Worm (Caenorhabditis elegans) whole organism, L2 larva: ENCODE measurements around the gene str-135.

Experiments used
- C34F6.9 ChIP-seq: fragments of 150-350 bp; optimal IDR thresholded peaks from 2 replicates; lab custom pipeline; 2014; ENCODE audit warnings: missing biosample characterization, missing genetic modification characterization
- F13H6.1 ChIP-seq: sonication (generic microtip); optimal IDR thresholded peaks from 2 replicates; lab custom pipeline; 2016; ENCODE audit warnings: missing genetic modification characterization, missing compliant biosample characterization
- R02D3.7 ChIP-seq: fragments of 150-350 bp; optimal IDR thresholded peaks from 2 replicates; lab custom pipeline; 2014; ENCODE audit warnings: missing biosample characterization, missing genetic modification characterization
- Y55F3AM.14 ChIP-seq: fragments of 200-800 bp; sonication (Bioruptor generic); optimal IDR thresholded peaks from 2 replicates; lab custom pipeline; 2018; ENCODE audit warnings: mild to moderate bottlenecking, missing genetic modification characterization, missing compliant biosample characterization
- ZK546.5 ChIP-seq: sonication (generic microtip); optimal IDR thresholded peaks from 2 replicates; lab custom pipeline; 2017; ENCODE audit warnings: missing biosample characterization, missing genetic modification characterization
- ama-1 ChIP-seq: fragments of 150-350 bp; optimal IDR thresholded peaks from 2 replicates; lab custom pipeline; 2018; ENCODE audit warnings: inconsistent platforms
- blmp-1 ChIP-seq: sonication (generic microtip); optimal IDR thresholded peaks from 2 replicates; lab custom pipeline; 2017; ENCODE audit warnings: missing genetic modification characterization, mild to moderate bottlenecking, missing compliant biosample characterization, antibody characterized with exemption, moderate library complexity; ENCODE audit not compliant: insufficient read depth
- ceh-16 ChIP-seq: fragments of 150-350 bp; optimal IDR thresholded peaks from 2 replicates; lab custom pipeline; 2014; ENCODE audit warnings: missing biosample characterization, missing genetic modification characterization
- ceh-82 ChIP-seq: fragments of 150-350 bp; optimal IDR thresholded peaks from 2 replicates; lab custom pipeline; 2014; ENCODE audit warnings: missing biosample characterization, missing genetic modification characterization
- dmd-4 ChIP-seq: sonication (generic microtip); optimal IDR thresholded peaks from 2 replicates; lab custom pipeline; 2017; ENCODE audit warnings: missing biosample characterization, missing genetic modification characterization
- egl-27 ChIP-seq: sonication (generic microtip); optimal IDR thresholded peaks from 3 replicates; lab custom pipeline; 2017; ENCODE audit warnings: missing biosample characterization, missing genetic modification reagents, missing genetic modification characterization
- elt-1 ChIP-seq: fragments of 150-350 bp; optimal IDR thresholded peaks from 2 replicates; lab custom pipeline; 2014; ENCODE audit warnings: missing biosample characterization, missing genetic modification characterization
- fos-1 ChIP-seq: fragments of 150-350 bp; optimal IDR thresholded peaks from 2 replicates; lab custom pipeline; 2014; ENCODE audit warnings: missing biosample characterization, missing genetic modification characterization
- lin-11 ChIP-seq: fragments of 150-350 bp; sonication (generic microtip); optimal IDR thresholded peaks from 2 replicates; lab custom pipeline; 2014; ENCODE audit warnings: missing biosample characterization, missing genetic modification characterization, inconsistent platforms, mixed read lengths
- lin-13 ChIP-seq: fragments of 150-350 bp; optimal IDR thresholded peaks from 2 replicates; lab custom pipeline; 2014; ENCODE audit warnings: missing biosample characterization, missing genetic modification reagents, missing genetic modification characterization
- lsy-2 ChIP-seq, 2 experiments: fragments of 150-350 bp in 1 of 2; sonication (generic microtip) in 1 of 2; optimal IDR thresholded peaks; 2 replicates each; lab custom pipeline; 2014 to 2017; ENCODE audit warnings: missing biosample characterization in 2 of 2, missing genetic modification characterization in 2 of 2
- mab-5 ChIP-seq: fragments of 150-350 bp; optimal IDR thresholded peaks from 2 replicates; lab custom pipeline; 2014; ENCODE audit warnings: missing biosample characterization, missing genetic modification characterization
- mbf-1 ChIP-seq: sonication (generic microtip); optimal IDR thresholded peaks from 2 replicates; lab custom pipeline; 2017; ENCODE audit warnings: missing biosample characterization, missing genetic modification characterization
- mdl-1 ChIP-seq, 2 experiments: fragments of 150-350 bp in 1 of 2; sonication (generic microtip) in 1 of 2; optimal IDR thresholded peaks; 2 replicates each; lab custom pipeline; 2017; ENCODE audit warnings: missing biosample characterization in 2 of 2, missing genetic modification characterization in 2 of 2
- nhr-10 ChIP-seq: sonication (generic microtip); optimal IDR thresholded peaks from 2 replicates; lab custom pipeline; 2017; ENCODE audit warnings: missing biosample characterization, missing genetic modification characterization
- nhr-11 ChIP-seq: fragments of 150-350 bp; optimal IDR thresholded peaks from 2 replicates; lab custom pipeline; 2014; ENCODE audit warnings: missing biosample characterization, missing genetic modification characterization
- nhr-129 ChIP-seq: fragments of 150-350 bp; optimal IDR thresholded peaks from 2 replicates; lab custom pipeline; 2014; ENCODE audit warnings: missing biosample characterization, missing genetic modification characterization
- nhr-21 ChIP-seq: fragments of 150-350 bp; optimal IDR thresholded peaks from 2 replicates; lab custom pipeline; 2014; ENCODE audit warnings: missing biosample characterization, missing genetic modification characterization
- nhr-23 ChIP-seq: fragments of 150-350 bp; optimal IDR thresholded peaks from 2 replicates; lab custom pipeline; 2014; ENCODE audit warnings: missing biosample characterization, missing genetic modification reagents, missing genetic modification characterization
- nhr-237 ChIP-seq: fragments of 150-350 bp; optimal IDR thresholded peaks from 2 replicates; lab custom pipeline; 2014; ENCODE audit warnings: missing biosample characterization, missing genetic modification characterization
- nhr-6 ChIP-seq: fragments of 150-350 bp; optimal IDR thresholded peaks from 2 replicates; lab custom pipeline; 2014; ENCODE audit warnings: missing biosample characterization, missing genetic modification characterization
- peb-1 ChIP-seq: fragments of 150-350 bp; optimal IDR thresholded peaks from 2 replicates; lab custom pipeline; 2014; ENCODE audit warnings: missing biosample characterization, missing genetic modification characterization
- skn-1 ChIP-seq: sonication (generic microtip); optimal IDR thresholded peaks from 2 replicates; lab custom pipeline; 2017; ENCODE audit warnings: missing biosample characterization, missing genetic modification characterization
- sma-9 ChIP-seq, 2 experiments: fragments of 150-350 bp in 1 of 2; sonication (generic microtip) in 1 of 2; optimal IDR thresholded peaks; 2 replicates each; lab custom pipeline; 2014 to 2016; ENCODE audit warnings: missing genetic modification characterization in 2 of 2, mild to moderate bottlenecking in 1 of 2, missing biosample characterization in 1 of 2, missing compliant biosample characterization in 1 of 2, missing genetic modification reagents in 1 of 2, moderate library complexity in 1 of 2
- snpc-4 ChIP-seq: fragments of 150-350 bp; optimal IDR thresholded peaks from 2 replicates; lab custom pipeline; 2014; ENCODE audit warnings: missing biosample characterization, missing genetic modification characterization
- unc-55 ChIP-seq: fragments of 150-350 bp; sonication (generic microtip); optimal IDR thresholded peaks from 3 replicates; lab custom pipeline; 2014; ENCODE audit warnings: missing biosample characterization, missing genetic modification reagents, missing genetic modification characterization
- unc-62 ChIP-seq: fragments of 150-350 bp; optimal IDR thresholded peaks from 2 replicates; lab custom pipeline; 2014; ENCODE audit warnings: missing biosample characterization, missing genetic modification reagents, missing genetic modification characterization
- zag-1 ChIP-seq: fragments of 150-350 bp; optimal IDR thresholded peaks from 2 replicates; lab custom pipeline; 2014; ENCODE audit warnings: missing biosample characterization, missing genetic modification characterization
- ztf-1 ChIP-seq: fragments of 200-800 bp; sonication (Bioruptor generic); conservative IDR thresholded peaks from 2 replicates; pipeline ENCODE4 v1.3.6; 2022; ENCODE audit warnings: missing genetic modification characterization, missing compliant biosample characterization
- ztf-11 ChIP-seq: sonication (generic microtip); optimal IDR thresholded peaks from 2 replicates; lab custom pipeline; 2017; ENCODE audit warnings: missing biosample characterization, missing genetic modification characterization

Gene str-135

ce11 chrV:8247311-8248105 lies 33.2 kb downstream of the str-135 start (continued):
- TF ChIP-seq peb-1 (tag; lab: Kevin White, UChicago): no peak
- peak; percentile 98 for TF ChIP-seq snpc-4 (tag; lab: Kevin White, UChicago)
- no peak for TF ChIP-seq nhr-6 (tag; lab: Kevin White, UChicago)
- peak; percentile 68 for TF ChIP-seq F13H6.1 (tag; lab: Kevin White, UChicago)
- peak; percentile 61 for TF ChIP-seq egl-27
- TF ChIP-seq nhr-21 (tag; lab: Kevin White, UChicago): peak; percentile 77
- TF ChIP-seq mab-5 (tag; lab: Kevin White, UChicago): peak; percentile 19
- no peak for TF ChIP-seq zag-1
- TF ChIP-seq dmd-4 (tag; lab: Kevin White, UChicago): no peak
- no peak for TF ChIP-seq ZK546.5 (tag; lab: Kevin White, UChicago)
- TF ChIP-seq mdl-1 (tag; optimal IDR thresholded peaks at IDR 0.05; lab: Kevin White, UChicago): peak; percentile 17 to 42
- peak; percentile 51 for TF ChIP-seq nhr-129 (tag; lab: Kevin White, UChicago)
- TF ChIP-seq lin-13 (GFP tag; lab: Kevin White, UChicago): peak; percentile 65
- TF ChIP-seq ceh-82 (tag; lab: Kevin White, UChicago): no peak
- TF ChIP-seq nhr-10 (tag; lab: Kevin White, UChicago): no peak
- TF ChIP-seq ztf-11 (tag; lab: Kevin White, UChicago): no peak
- no peak for TF ChIP-seq nhr-11 (tag; lab: Kevin White, UChicago)
- no peak for TF ChIP-seq ztf-1
- TF ChIP-seq unc-55: peak; percentile 10
- no peak for TF ChIP-seq elt-1
- TF ChIP-seq ama-1 (lab: Kevin White, UChicago): peak; percentile 97
- no peak for TF ChIP-seq skn-1 (tag; lab: Kevin White, UChicago)
- peak; percentile 23 for TF ChIP-seq C34F6.9 (tag; lab: Kevin White, UChicago)
- TF ChIP-seq sma-9 (GFP tag; optimal IDR thresholded peaks at IDR 0.05; lab: Kevin White, UChicago): peak; percentile 85
- TF ChIP-seq sma-9 (tag; optimal IDR thresholded peaks at IDR 0.05; lab: Kevin White, UChicago): no peak

ce11 chrV:8245457-8245856 lies 35.2 kb downstream of the str-135 start, which contains the start of gene C16D9.5:
C16D9.5 (minus strand) TSS chrV:8245557.
- no peak for TF ChIP-seq C34F6.9 (tag; lab: Kevin White, UChicago)
- TF ChIP-seq ceh-16 (tag; lab: Kevin White, UChicago): no peak
- TF ChIP-seq nhr-129 (tag; lab: Kevin White, UChicago): no peak
- no peak for TF ChIP-seq fos-1 (tag; lab: Kevin White, UChicago)
- TF ChIP-seq nhr-23 (tag; lab: Kevin White, UChicago): no peak
- TF ChIP-seq lin-11 (tag; lab: Kevin White, UChicago): no peak
- no peak for TF ChIP-seq ztf-1
- no peak for TF ChIP-seq lin-13 (GFP tag; lab: Kevin White, UChicago)
- no peak for TF ChIP-seq zag-1
- TF ChIP-seq dmd-4 (tag; lab: Kevin White, UChicago): no peak
- TF ChIP-seq nhr-6 (tag; lab: Kevin White, UChicago): no peak
- no peak for TF ChIP-seq egl-27
- TF ChIP-seq mbf-1 (tag; lab: Kevin White, UChicago): no peak
- TF ChIP-seq mab-5 (tag; lab: Kevin White, UChicago): no peak
- no peak for TF ChIP-seq unc-62 (GFP tag; lab: Kevin White, UChicago)
- TF ChIP-seq lsy-2 (tag; optimal IDR thresholded peaks at IDR 0.05; lab: Kevin White, UChicago): no peak
- no peak for TF ChIP-seq nhr-10 (tag; lab: Kevin White, UChicago)
- TF ChIP-seq blmp-1 (tag; lab: Kevin White, UChicago): no peak
- TF ChIP-seq unc-55: no peak
- no peak for TF ChIP-seq nhr-237 (tag; lab: Kevin White, UChicago)

ce11 chrV:8243201-8243600 lies 37.5 kb downstream of the str-135 start:
- peak; percentile 73 for TF ChIP-seq fos-1 (tag; lab: Kevin White, UChicago)
- no peak for TF ChIP-seq nhr-6 (tag; lab: Kevin White, UChicago)
- TF ChIP-seq sma-9 (GFP tag; optimal IDR thresholded peaks at IDR 0.05; lab: Kevin White, UChicago): no peak
- no peak for TF ChIP-seq sma-9 (tag; optimal IDR thresholded peaks at IDR 0.05; lab: Kevin White, UChicago)

DNA sequence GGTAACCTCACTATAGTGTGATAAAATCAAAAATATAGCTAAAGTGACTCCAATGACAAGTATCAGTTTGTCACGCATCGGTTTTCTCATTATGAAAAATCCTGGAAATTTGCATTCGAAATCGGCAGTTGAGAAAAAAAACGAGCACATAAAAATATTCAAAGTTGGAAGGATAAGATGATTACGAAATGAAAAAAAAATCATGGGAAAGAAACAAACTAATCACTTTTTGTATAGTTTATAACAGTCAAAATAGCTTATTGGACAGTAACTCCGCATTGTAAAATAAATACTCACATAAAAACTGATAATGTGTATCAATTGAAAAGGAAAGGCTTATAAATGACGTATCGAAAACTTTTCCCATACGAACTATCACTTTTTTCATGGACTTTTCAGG lies 37.9 kb downstream of the str-135 start, which contains the start of gene C16D9.4:
TSS of gene C16D9.4 (minus strand) at position 101 of the 400 bp plus-strand sequence.
- TF ChIP-seq C34F6.9 (tag; lab: Kevin White, UChicago): no peak
- TF ChIP-seq R02D3.7: no peak
- no peak for TF ChIP-seq Y55F3AM.14
- TF ChIP-seq ceh-82 (tag; lab: Kevin White, UChicago): no peak
- no peak for TF ChIP-seq ama-1 (lab: Kevin White, UChicago)
- TF ChIP-seq, all 48 proteins: peak for 0
